Worm (Caenorhabditis elegans): ENCODE data around the gene cwn-2.

- TF ChIP-seq hlh-26 (GFP tag; conservative IDR thresholded peaks at IDR 0.05), result no peak
- TF ChIP-seq gei-17 (GFP tag; optimal IDR thresholded peaks at IDR 0.05), result no peak
- TF ChIP-seq nhr-90 (tag; optimal IDR thresholded peaks at IDR 0.05), result no peak
- no peak for TF ChIP-seq ceh-91 (GFP tag; IDR thresholded peaks at IDR 0.05)
- no peak for TF ChIP-seq Y53G8AR.9 (GFP tag; conservative IDR thresholded peaks at IDR 0.05)
- TF ChIP-seq ztf-6 (GFP tag; IDR thresholded peaks at IDR 0.05), result no peak
- no peak for TF ChIP-seq dpl-1 (GFP tag; optimal IDR thresholded peaks at IDR 0.05)
- no peak for TF ChIP-seq nfya-1 (tag; optimal IDR thresholded peaks at IDR 0.05; ENCODE audit: borderline replicate concordance, insufficient read depth)
- TF ChIP-seq B0019.2 (GFP tag; conservative IDR thresholded peaks at IDR 0.05), result no peak
- TF ChIP-seq ztf-18 (tag; optimal IDR thresholded peaks at IDR 0.05), result no peak
These were observed 16.8 kb downstream of the cwn-2 start, which contains the start of gene W01B6.8 for ce11 chrIV:10084323-10084959.
